Worm (Caenorhabditis elegans) whole organism, young adult: ENCODE measurements around the gene hot-7.

Experiments
- C17E4.6 ChIP-seq: fragments of 200-800 bp; sonication (Bioruptor generic); IDR thresholded peaks from 2 replicates; pipeline ENCODE4 v1.3.6; 2022; ENCODE audit warnings: missing genetic modification reagents, missing genetic modification characterization, missing compliant biosample characterization
- F22D6.2 ChIP-seq: sonication (generic microtip); optimal IDR thresholded peaks from 2 replicates; lab custom pipeline; 2016; ENCODE audit warnings: mild to moderate bottlenecking, missing genetic modification characterization, missing compliant biosample characterization
- F23B12.7 ChIP-seq: sonication (generic microtip); optimal IDR thresholded peaks from 2 replicates; lab custom pipeline; 2017; ENCODE audit warnings: missing genetic modification characterization, mild to moderate bottlenecking, missing compliant biosample characterization, antibody characterized with exemption, moderate library complexity; ENCODE audit not compliant: insufficient read depth
- F37B4.10 ChIP-seq: fragments of 200-800 bp; sonication (Bioruptor generic); IDR thresholded peaks from 2 replicates; pipeline ENCODE4 v1.3.6; 2022; ENCODE audit warnings: missing genetic modification characterization, missing compliant biosample characterization
- F49E8.2 ChIP-seq: sonication (generic microtip); optimal IDR thresholded peaks from 3 replicates; lab custom pipeline; 2017; ENCODE audit warnings: missing genetic modification characterization, mild to moderate bottlenecking, missing compliant biosample characterization, antibody characterized with exemption, moderate library complexity; ENCODE audit not compliant: insufficient read depth
- F57A8.1 ChIP-seq: fragments of 200-800 bp; sonication (Bioruptor generic); optimal IDR thresholded peaks from 2 replicates; lab custom pipeline; 2018; ENCODE audit warnings: mild to moderate bottlenecking, missing genetic modification characterization, moderate library complexity, missing compliant biosample characterization
- K12H6.12 ChIP-seq: fragments of 200-800 bp; sonication (Bioruptor generic); optimal IDR thresholded peaks from 2 replicates; lab custom pipeline; 2018; ENCODE audit warnings: mild to moderate bottlenecking, missing genetic modification characterization, missing compliant biosample characterization
- T26A5.8 ChIP-seq: sonication (generic microtip); optimal IDR thresholded peaks from 2 replicates; lab custom pipeline; 2016; ENCODE audit warnings: missing genetic modification characterization, missing compliant biosample characterization
- Y95B8A.8 ChIP-seq: fragments of 200-800 bp; sonication (Bioruptor generic); IDR thresholded peaks from 2 replicates; pipeline ENCODE4 v1.3.6; 2022; ENCODE audit warnings: missing genetic modification reagents, missing genetic modification characterization, missing compliant biosample characterization
- akir-1 ChIP-seq: fragments of 200-800 bp; sonication (Bioruptor generic); optimal IDR thresholded peaks from 2 replicates; lab custom pipeline; 2018; ENCODE audit warnings: mild to moderate bottlenecking, missing genetic modification characterization, moderate library complexity, missing compliant biosample characterization
- attf-3 ChIP-seq: fragments of 200-800 bp; sonication (Bioruptor generic); conservative IDR thresholded peaks from 2 replicates; pipeline ENCODE4 v1.3.6; 2022; ENCODE audit warnings: missing genetic modification reagents, missing genetic modification characterization, missing compliant biosample characterization
- bed-2 ChIP-seq: fragments of 200-800 bp; sonication (Bioruptor generic); IDR thresholded peaks from 2 replicates; pipeline ENCODE4 v1.3.6; 2022; ENCODE audit warnings: missing genetic modification reagents, missing genetic modification characterization, missing compliant biosample characterization
- ceh-27 ChIP-seq: fragments of 200-800 bp; sonication (Bioruptor generic); optimal IDR thresholded peaks from 2 replicates; lab custom pipeline; 2018; ENCODE audit warnings: mild to moderate bottlenecking, missing genetic modification characterization, moderate library complexity, missing compliant biosample characterization
- ceh-91 ChIP-seq: fragments of 200-800 bp; sonication (Bioruptor generic); IDR thresholded peaks from 2 replicates; pipeline ENCODE4 v1.3.6; 2022; ENCODE audit warnings: missing genetic modification reagents, missing genetic modification characterization, missing compliant biosample characterization
- dox-1 ChIP-seq: fragments of 200-800 bp; sonication (Bioruptor generic); IDR thresholded peaks from 2 replicates; pipeline ENCODE4 v1.3.6; 2022; ENCODE audit warnings: missing genetic modification reagents, missing genetic modification characterization, missing compliant biosample characterization
- egl-44 ChIP-seq: fragments of 200-800 bp; sonication (Bioruptor generic); IDR thresholded peaks from 2 replicates; pipeline ENCODE4 v1.3.6; 2022; ENCODE audit warnings: missing genetic modification reagents, missing genetic modification characterization, missing compliant biosample characterization
- egrh-3 ChIP-seq: fragments of 200-800 bp; sonication (Bioruptor generic); IDR thresholded peaks from 2 replicates; pipeline ENCODE4 v1.3.6; 2022; ENCODE audit warnings: missing genetic modification reagents, missing genetic modification characterization, missing compliant biosample characterization
- ets-4 ChIP-seq: fragments of 200-800 bp; sonication (Bioruptor generic); optimal IDR thresholded peaks from 2 replicates; lab custom pipeline; 2018; ENCODE audit warnings: mild to moderate bottlenecking, missing genetic modification characterization, missing compliant biosample characterization
- him-1 ChIP-seq: sonication (generic microtip); optimal IDR thresholded peaks from 2 replicates; lab custom pipeline; 2016; ENCODE audit warnings: missing genotype, missing genetic modification reagents, missing genetic modification characterization, missing compliant biosample characterization
- hlh-26 ChIP-seq: fragments of 200-800 bp; sonication (Bioruptor generic); conservative IDR thresholded peaks from 2 replicates; pipeline ENCODE4 v1.3.6; 2022; ENCODE audit warnings: missing genetic modification reagents, missing genetic modification characterization, missing compliant biosample characterization
- let-526 ChIP-seq: fragments of 200-800 bp; sonication (Bioruptor generic); IDR thresholded peaks from 2 replicates; pipeline ENCODE4 v1.3.6; 2022; ENCODE audit warnings: missing genetic modification reagents, missing genetic modification characterization, missing compliant biosample characterization
- lir-1 ChIP-seq: fragments of 200-800 bp; sonication (Bioruptor generic); conservative IDR thresholded peaks from 2 replicates; pipeline ENCODE4 v1.3.6; 2022; ENCODE audit warnings: missing genetic modification reagents, missing genetic modification characterization, missing compliant biosample characterization
- lsy-27 ChIP-seq: sonication (generic microtip); optimal IDR thresholded peaks from 2 replicates; lab custom pipeline; 2017; ENCODE audit warnings: missing genetic modification characterization, mild to moderate bottlenecking, missing compliant biosample characterization, antibody characterized with exemption, missing genotype, borderline replicate concordance; ENCODE audit not compliant: insufficient read depth
- madf-3 ChIP-seq: fragments of 200-800 bp; sonication (Bioruptor generic); IDR thresholded peaks from 2 replicates; pipeline ENCODE4 v1.3.6; 2022; ENCODE audit warnings: missing genetic modification reagents, missing genetic modification characterization, missing compliant biosample characterization
- mes-4 ChIP-seq: sonication (generic microtip); optimal IDR thresholded peaks from 2 replicates; lab custom pipeline; 2016; ENCODE audit warnings: missing genotype, missing genetic modification characterization, missing compliant biosample characterization
- mxl-1 ChIP-seq: sonication (generic microtip); optimal IDR thresholded peaks from 2 replicates; lab custom pipeline; 2016; ENCODE audit warnings: missing genetic modification characterization, missing compliant biosample characterization
- nfya-2 ChIP-seq: fragments of 200-800 bp; sonication (Bioruptor generic); IDR thresholded peaks from 2 replicates; pipeline ENCODE4 v1.3.6; 2022; ENCODE audit warnings: missing genetic modification reagents, missing genetic modification characterization, missing compliant biosample characterization
- nhr-120 ChIP-seq: fragments of 200-800 bp; sonication (Bioruptor generic); IDR thresholded peaks from 2 replicates; pipeline ENCODE4 v1.3.6; 2022; ENCODE audit warnings: missing genetic modification characterization, missing compliant biosample characterization
- nhr-179 ChIP-seq: sonication (generic microtip); optimal IDR thresholded peaks from 2 replicates; lab custom pipeline; 2016; ENCODE audit warnings: mild to moderate bottlenecking, missing genetic modification characterization, missing compliant biosample characterization
- nhr-27 ChIP-seq: fragments of 200-800 bp; sonication (Bioruptor generic); optimal IDR thresholded peaks from 2 replicates; lab custom pipeline; 2018; ENCODE audit warnings: mild to moderate bottlenecking, missing genetic modification characterization, moderate library complexity, missing compliant biosample characterization
- nhr-90 ChIP-seq: sonication (generic microtip); optimal IDR thresholded peaks from 2 replicates; lab custom pipeline; 2016; ENCODE audit warnings: missing genotype, mild to moderate bottlenecking, missing genetic modification characterization, missing compliant biosample characterization
- pbrm-1 ChIP-seq: fragments of 200-800 bp; sonication (Bioruptor generic); IDR thresholded peaks from 2 replicates; pipeline ENCODE4 v1.3.6; 2022; ENCODE audit warnings: missing genetic modification reagents, missing genetic modification characterization, missing compliant biosample characterization
- rcor-1 ChIP-seq: fragments of 200-800 bp; sonication (Bioruptor generic); IDR thresholded peaks from 2 replicates; pipeline ENCODE4 v1.3.6; 2022; ENCODE audit warnings: missing genetic modification reagents, missing genetic modification characterization, missing compliant biosample characterization
- rec-8 ChIP-seq, 2 experiments: sonication (generic microtip); optimal IDR thresholded peaks; 2 replicates each; lab custom pipeline; 2016; ENCODE audit warnings: mild to moderate bottlenecking in 2 of 2, missing genetic modification characterization in 2 of 2, missing genetic modification reagents in 2 of 2, missing genotype in 2 of 2, missing biosample characterization in 1 of 2, missing compliant biosample characterization in 1 of 2, moderate library complexity in 1 of 2
- snpc-3.4 ChIP-seq: sonication (generic microtip); optimal IDR thresholded peaks from 2 replicates; lab custom pipeline; 2017; ENCODE audit warnings: missing genetic modification characterization, mild to moderate bottlenecking, missing compliant biosample characterization, antibody characterized with exemption, moderate library complexity, missing genotype, missing genetic modification reagents
- sptf-2 ChIP-seq: fragments of 200-800 bp; sonication (Bioruptor generic); optimal IDR thresholded peaks from 2 replicates; lab custom pipeline; 2018; ENCODE audit warnings: mild to moderate bottlenecking, missing genetic modification characterization, missing compliant biosample characterization
- tbp1 ChIP-seq: fragments of 200-800 bp; sonication (Bioruptor generic); optimal IDR thresholded peaks from 2 replicates; lab custom pipeline; 2018; ENCODE audit warnings: mild to moderate bottlenecking, missing genetic modification characterization, missing compliant biosample characterization
- tlf-1 ChIP-seq: fragments of 200-800 bp; sonication (Bioruptor generic); optimal IDR thresholded peaks from 2 replicates; lab custom pipeline; 2018; ENCODE audit warnings: mild to moderate bottlenecking, missing genetic modification characterization, missing compliant biosample characterization
- unc-62 ChIP-seq: fragments of 150-350 bp; optimal IDR thresholded peaks from 2 replicates; lab custom pipeline; 2014; ENCODE audit warnings: missing biosample characterization, missing genetic modification reagents, missing genetic modification characterization
- zfh-2 ChIP-seq: fragments of 200-800 bp; sonication (Bioruptor generic); conservative IDR thresholded peaks from 2 replicates; pipeline ENCODE4 v1.3.6; 2022; ENCODE audit warnings: missing genetic modification reagents, missing genetic modification characterization, missing compliant biosample characterization
- ztf-18 ChIP-seq: sonication (generic microtip); optimal IDR thresholded peaks from 2 replicates; lab custom pipeline; 2016; ENCODE audit warnings: missing genotype, mild to moderate bottlenecking, missing genetic modification characterization, missing compliant biosample characterization
- ztf-25 ChIP-seq: fragments of 200-800 bp; sonication (Bioruptor generic); IDR thresholded peaks from 2 replicates; pipeline ENCODE4 v1.3.6; 2022; ENCODE audit warnings: missing genetic modification reagents, missing genetic modification characterization, missing compliant biosample characterization

The hot-7 gene

DNA sequence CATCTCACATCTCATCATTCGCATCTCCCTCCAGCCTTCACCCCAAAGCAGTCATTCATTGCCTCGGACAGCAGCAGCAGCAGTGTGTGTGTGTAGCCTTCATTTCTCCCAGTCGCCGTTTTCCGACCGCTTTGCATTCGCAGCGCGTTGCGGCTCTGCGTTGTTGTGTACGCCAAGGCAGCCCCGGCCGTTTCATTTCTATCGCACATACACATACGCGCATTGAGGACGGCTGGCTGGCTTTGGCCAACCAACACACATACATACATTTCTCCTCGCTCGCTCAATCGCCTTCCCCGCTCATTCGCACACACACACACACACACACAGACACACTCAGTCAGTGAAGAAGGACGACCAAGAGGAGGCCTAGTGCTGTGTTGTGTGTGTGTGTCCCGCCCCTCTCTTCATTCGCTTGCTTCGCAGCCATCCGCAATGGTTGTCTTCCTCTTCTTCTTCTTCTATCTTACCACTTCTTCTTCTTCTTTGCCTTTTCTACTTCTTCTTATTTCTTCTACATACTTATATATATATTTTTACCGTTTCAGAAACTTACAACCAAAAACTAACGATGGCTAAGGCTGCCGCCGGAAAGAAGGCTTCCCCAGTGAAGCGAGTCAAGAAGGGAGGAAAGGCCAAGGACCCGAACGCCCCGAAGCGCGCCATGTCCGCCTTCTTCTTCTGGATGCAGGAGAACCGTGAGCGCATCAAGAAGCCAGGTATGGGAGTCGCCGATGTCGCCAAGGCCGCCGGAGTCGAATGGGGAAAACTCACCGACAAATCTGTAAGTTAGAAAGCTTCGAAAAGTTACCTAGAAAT is 39.1 kb downstream of the hot-7 start, which contains the start of gene hmg-1.1 (continued):
- 0 out of 2 replicates have a peak, but pooled peaks have one; percentile 38 for TF ChIP-seq Y95B8A.8 (GFP tag; lab: Robert Waterston, UW)
- TF ChIP-seq akir-1 (GFP tag; lab: Kevin White, UChicago) = peak; percentile 35
- peak; percentile 86 for TF ChIP-seq K12H6.12 (tag; lab: Kevin White, UChicago)
- no peak; the same call in 1 of the 2 replicates for TF ChIP-seq lir-1 (GFP tag; lab: Robert Waterston, UW)
- TF ChIP-seq nhr-120 (GFP tag; lab: Robert Waterston, UW) = no peak
- TF ChIP-seq him-1 (tag; lab: Kevin White, UChicago) = no peak
- TF ChIP-seq ets-4 = peak; percentile 75
- no peak for TF ChIP-seq nfya-2 (GFP tag; lab: Robert Waterston, UW)

- peak; percentile 71 for TF ChIP-seq mxl-1 (tag; lab: Kevin White, UChicago)
- TF ChIP-seq bed-2 (GFP tag; lab: Robert Waterston, UW) = peak; percentile 71
- TF ChIP-seq F37B4.10 = peak; percentile 66; the same call in 1 of the 2 replicates
- peak; percentile 78 for TF ChIP-seq him-1 (tag; lab: Kevin White, UChicago)
- no peak for TF ChIP-seq unc-62 (GFP tag; lab: Kevin White, UChicago)
- TF ChIP-seq egl-44 (GFP tag; lab: Robert Waterston, UW) = peak; percentile 95
- peak; percentile 44 for TF ChIP-seq mes-4 (tag; lab: Kevin White, UChicago)
- peak; percentile 98 for TF ChIP-seq zfh-2 (GFP tag; lab: Robert Waterston, UW)
- no peak for TF ChIP-seq hlh-26
- TF ChIP-seq ztf-18 = peak; percentile 96
- TF ChIP-seq ceh-91 (GFP tag; lab: Robert Waterston, UW) = peak; percentile 73
- TF ChIP-seq let-526 = 0 out of 2 replicates have a peak, but pooled peaks have one; percentile 73
- peak; percentile 65 for TF ChIP-seq nhr-27 (tag; lab: Kevin White, UChicago)
- peak; percentile 80 for TF ChIP-seq Y95B8A.8 (GFP tag; lab: Robert Waterston, UW)
- 0 out of 2 replicates have a peak, but pooled peaks have one; percentile 69 for TF ChIP-seq nfya-2 (GFP tag; lab: Robert Waterston, UW)
- peak; percentile 71 for TF ChIP-seq nhr-179 (tag; lab: Kevin White, UChicago)
- peak; percentile 52 for TF ChIP-seq rcor-1
- TF ChIP-seq rec-8 (tag; optimal IDR thresholded peaks at IDR 0.05; lab: Kevin White, UChicago) = peak in 1 of 2 experiments; percentile 40
- peak; percentile 35 for TF ChIP-seq F49E8.2 (tag; lab: Kevin White, UChicago)
- no peak for TF ChIP-seq F57A8.1
- TF ChIP-seq tbp1 (GFP tag; lab: Kevin White, UChicago) = peak; percentile 66
- TF ChIP-seq dox-1 (GFP tag; lab: Robert Waterston, UW) = peak; percentile 96
- TF ChIP-seq snpc-3.4 = peak; percentile 5
- TF ChIP-seq ztf-25 (GFP tag; lab: Robert Waterston, UW) = 0 out of 2 replicates have a peak, but pooled peaks have one; percentile 63
- no peak for TF ChIP-seq akir-1 (GFP tag; lab: Kevin White, UChicago)
- TF ChIP-seq C17E4.6 (GFP tag; lab: Robert Waterston, UW) = peak; percentile 80
- TF ChIP-seq ceh-27 = peak; percentile 88
- TF ChIP-seq madf-3 (GFP tag; lab: Robert Waterston, UW) = peak; percentile 94
- peak; percentile 82 for TF ChIP-seq lir-1 (GFP tag; lab: Robert Waterston, UW)
- no peak for TF ChIP-seq sptf-2 (GFP tag; lab: Kevin White, UChicago)
- TF ChIP-seq F22D6.2 (tag; lab: Kevin White, UChicago) = peak; percentile 89
- TF ChIP-seq attf-3 = peak; percentile 65
- peak; percentile 90 for TF ChIP-seq nhr-90 (tag; lab: Kevin White, UChicago)
- TF ChIP-seq pbrm-1 (GFP tag; lab: Robert Waterston, UW) = peak; percentile 76
- TF ChIP-seq lsy-27 (tag; lab: Kevin White, UChicago) = no peak
- peak; percentile 61 for TF ChIP-seq egrh-3
- TF ChIP-seq F23B12.7 = no peak
- TF ChIP-seq T26A5.8 = peak; percentile 55
- TF ChIP-seq tlf-1 (GFP tag; lab: Kevin White, UChicago) = peak; percentile 96
These were observed 40.3 kb downstream of the hot-7 start for ce11 chrII:14251400-14251940.
